Fruit fly (Drosophila melanogaster) whole organism, embryonic: Measurements from ENCODE around the gene cbt.

ENCODE experiments used
- CG10147 ChIP-seq: fragments of 200-800 bp; sonication (Bioruptor generic); optimal IDR thresholded peaks from 2 replicates; lab custom pipeline; 2019; ENCODE audit warnings: missing biosample characterization, mild to moderate bottlenecking, missing genetic modification characterization, moderate library complexity
- CG10274 ChIP-seq: fragments of 200-800 bp; sonication (Bioruptor generic); optimal IDR thresholded peaks from 3 replicates; lab custom pipeline; 2017; ENCODE audit warnings: missing biosample characterization, mild to moderate bottlenecking, missing genetic modification characterization
- CG11085 ChIP-seq: fragments of 200-800 bp; sonication (Bioruptor generic); IDR thresholded peaks from 2 replicates; pipeline ENCODE4 v1.3.6; 2022; ENCODE audit warnings: missing biosample characterization, missing genetic modification characterization
- CG12769 ChIP-seq: fragments of 200-800 bp; sonication (Bioruptor generic); optimal IDR thresholded peaks from 2 replicates; lab custom pipeline; 2019; ENCODE audit warnings: missing biosample characterization, mild to moderate bottlenecking, missing genetic modification characterization, moderate library complexity
- CG13424 ChIP-seq: fragments of 200-800 bp; sonication (Bioruptor generic); optimal IDR thresholded peaks from 2 replicates; lab custom pipeline; 2019; ENCODE audit warnings: missing biosample characterization, mild to moderate bottlenecking, missing genetic modification characterization, moderate library complexity
- CG14014 ChIP-seq: fragments of 200-800 bp; sonication (Bioruptor generic); IDR thresholded peaks from 2 replicates; pipeline ENCODE4 v1.3.6; 2022; ENCODE audit warnings: missing biosample characterization, missing genetic modification characterization
- CG15601 ChIP-seq: fragments of 200-800 bp; sonication (Bioruptor generic); optimal IDR thresholded peaks from 3 replicates; lab custom pipeline; 2019; ENCODE audit warnings: missing biosample characterization, mild to moderate bottlenecking, missing genetic modification characterization, moderate library complexity
- CG16863 ChIP-seq: fragments of 200-800 bp; sonication (Bioruptor generic); optimal IDR thresholded peaks from 3 replicates; lab custom pipeline; 2016; ENCODE audit warnings: missing biosample characterization, missing genetic modification characterization
- CG2678 ChIP-seq: fragments of 200-800 bp; sonication (Bioruptor generic); optimal IDR thresholded peaks from 3 replicates; lab custom pipeline; 2019; ENCODE audit warnings: missing biosample characterization, mild to moderate bottlenecking, missing genetic modification characterization, moderate library complexity
- CG30431 ChIP-seq: fragments of 200-800 bp; sonication (Bioruptor generic); optimal IDR thresholded peaks from 2 replicates; lab custom pipeline; 2017; ENCODE audit warnings: missing biosample characterization, missing genetic modification characterization
- CG3163 ChIP-seq: fragments of 200-800 bp; sonication (Bioruptor generic); optimal IDR thresholded peaks from 3 replicates; lab custom pipeline; 2016; ENCODE audit warnings: missing biosample characterization, missing genetic modification characterization
- CG3995 ChIP-seq: fragments of 200-800 bp; sonication (Bioruptor generic); optimal IDR thresholded peaks from 3 replicates; lab custom pipeline; 2016; ENCODE audit warnings: missing biosample characterization, missing genetic modification characterization
- CG6254 ChIP-seq: fragments of 200-800 bp; sonication (Bioruptor generic); optimal IDR thresholded peaks from 3 replicates; lab custom pipeline; 2017; ENCODE audit warnings: mild to moderate bottlenecking, missing biosample characterization, missing genetic modification reagents, missing genetic modification characterization
- CG6813 ChIP-seq: fragments of 200-800 bp; sonication (Bioruptor generic); optimal IDR thresholded peaks from 2 replicates; lab custom pipeline; 2017; ENCODE audit warnings: missing biosample characterization, missing genetic modification characterization, mild to moderate bottlenecking, moderate library complexity, missing genetic modification reagents
- Deaf1 ChIP-seq: fragments of 200-800 bp; optimal IDR thresholded peaks from 3 replicates; lab custom pipeline; 2019; ENCODE audit warnings: missing biosample characterization, mild to moderate bottlenecking, missing genetic modification characterization, moderate library complexity
- Dip2 ChIP-seq: fragments of 200-800 bp; sonication (Bioruptor generic); IDR thresholded peaks from 2 replicates; pipeline ENCODE4 v1.3.6; 2022; ENCODE audit warnings: missing biosample characterization, missing genetic modification characterization
- Doc3 ChIP-seq: fragments of 200-800 bp; sonication (Bioruptor generic); IDR thresholded peaks from 3 replicates; pipeline ENCODE4 v1.3.6; 2022; ENCODE audit warnings: missing biosample characterization, missing genetic modification characterization; ENCODE audit not compliant: partially characterized antibody
- Dp ChIP-seq: fragments of 200-800 bp; sonication (Bioruptor generic); optimal IDR thresholded peaks from 2 replicates; lab custom pipeline; 2018; ENCODE audit warnings: missing biosample characterization, mild to moderate bottlenecking, missing genetic modification characterization, moderate library complexity
- Eip74EF ChIP-seq, 2 experiments: fragments of 200-800 bp in 1 of 2; fragments of >200 bp in 1 of 2; sonication (Bioruptor generic) in 1 of 2; optimal IDR thresholded peaks; 2 replicates each; lab custom pipeline; 2017 to 2019; ENCODE audit warnings: missing biosample characterization in 2 of 2, missing genetic modification characterization in 2 of 2, mild to moderate bottlenecking in 1 of 2, moderate library complexity in 1 of 2
- Fer3 ChIP-seq: fragments of 200-800 bp; sonication (Bioruptor generic); optimal IDR thresholded peaks from 2 replicates; lab custom pipeline; 2018; ENCODE audit warnings: missing biosample characterization, mild to moderate bottlenecking, missing genetic modification characterization, moderate library complexity
- GATAe ChIP-seq: fragments of 200-800 bp; sonication (Bioruptor generic); conservative IDR thresholded peaks from 2 replicates; pipeline ENCODE4 v1.3.6; 2022; ENCODE audit warnings: missing biosample characterization, missing genetic modification characterization
- Hmx ChIP-seq: fragments of 200-800 bp; sonication (Bioruptor generic); optimal IDR thresholded peaks from 2 replicates; lab custom pipeline; 2016; ENCODE audit warnings: missing biosample characterization, missing genetic modification characterization
- Hr51 ChIP-seq, 2 experiments: fragments of 200-800 bp; sonication (Bioruptor generic); optimal IDR thresholded peaks; 2 replicates in 1 of 2; 3 replicates in 1 of 2; lab custom pipeline; 2016 to 2018; ENCODE audit warnings: missing biosample characterization in 2 of 2, missing genetic modification characterization in 2 of 2, mild to moderate bottlenecking in 1 of 2, moderate library complexity in 1 of 2
- Mad ChIP-seq: fragments of 200-800 bp; sonication (Bioruptor generic); optimal IDR thresholded peaks from 2 replicates; lab custom pipeline; 2016; ENCODE audit warnings: missing biosample characterization, missing genetic modification characterization
- NK7.1 ChIP-seq: fragments of 200-800 bp; sonication (Bioruptor generic); optimal IDR thresholded peaks from 3 replicates; lab custom pipeline; 2016; ENCODE audit warnings: missing biosample characterization, missing genetic modification characterization
- Sox100B ChIP-seq: fragments of 200-800 bp; sonication (Bioruptor generic); optimal IDR thresholded peaks from 3 replicates; lab custom pipeline; 2018; ENCODE audit warnings: missing biosample characterization, mild to moderate bottlenecking, missing genetic modification characterization
- Sox102F ChIP-seq: fragments of 200-800 bp; sonication (Bioruptor generic); optimal IDR thresholded peaks from 2 replicates; lab custom pipeline; 2018; ENCODE audit warnings: missing biosample characterization, mild to moderate bottlenecking, missing genetic modification characterization, moderate library complexity
- Sry-δ ChIP-seq: fragments of 200-800 bp; sonication (Bioruptor generic); optimal IDR thresholded peaks from 2 replicates; lab custom pipeline; 2016; ENCODE audit warnings: missing biosample characterization, missing genetic modification characterization
- Trl ChIP-seq, 3 experiments: fragments of >200 bp in 2 of 3; fragments of 200-800 bp in 1 of 3; sonication (Bioruptor generic) in 1 of 3; optimal IDR thresholded peaks; 2 replicates in 1 of 3; 3 replicates in 2 of 3; lab custom pipeline; 2016 to 2017; ENCODE audit warnings: missing biosample characterization in 1 of 3, missing genetic modification characterization in 1 of 3
- ap ChIP-seq: fragments of 200-800 bp; sonication (Bioruptor generic); IDR thresholded peaks from 2 replicates; pipeline ENCODE4 v1.3.6; 2022; ENCODE audit warnings: missing biosample characterization, missing genetic modification characterization
- bowl ChIP-seq: fragments of 200-800 bp; sonication (Bioruptor generic); IDR thresholded peaks from 2 replicates; pipeline ENCODE4 v1.3.6; 2022; ENCODE audit warnings: missing biosample characterization, missing genetic modification characterization
- cas ChIP-seq: fragments of 200-800 bp; sonication (Bioruptor generic); IDR thresholded peaks from 2 replicates; pipeline ENCODE4 v1.3.6; 2022; ENCODE audit warnings: missing biosample characterization, missing genetic modification characterization
- dati ChIP-seq: fragments of 200-800 bp; sonication (Bioruptor generic); IDR thresholded peaks from 2 replicates; pipeline ENCODE4 v1.3.6; 2022; ENCODE audit warnings: missing biosample characterization, missing genetic modification characterization
- dpn ChIP-seq, 2 experiments: fragments of 200-800 bp; sonication (Bioruptor generic); optimal IDR thresholded peaks; 3 replicates each; lab custom pipeline; 2016; ENCODE audit warnings: missing biosample characterization in 2 of 2, missing genetic modification characterization in 2 of 2
- exex ChIP-seq: fragments of 200-800 bp; sonication (Bioruptor generic); optimal IDR thresholded peaks from 4 replicates; lab custom pipeline; 2018; ENCODE audit warnings: missing biosample characterization, mild to moderate bottlenecking, missing genetic modification characterization, moderate library complexity
- knrl ChIP-seq: fragments of 200-800 bp; sonication (Bioruptor generic); IDR thresholded peaks from 3 replicates; pipeline ENCODE4 v1.3.6; 2022; ENCODE audit warnings: missing biosample characterization, missing genetic modification characterization; ENCODE audit not compliant: partially characterized antibody
- mld ChIP-seq: fragments of 200-800 bp; sonication (Bioruptor generic); IDR thresholded peaks from 3 replicates; pipeline ENCODE4 v1.3.6; 2022; ENCODE audit warnings: missing biosample characterization, missing genetic modification characterization; ENCODE audit not compliant: partially characterized antibody
- pfk ChIP-seq: fragments of 200-800 bp; sonication (Bioruptor generic); optimal IDR thresholded peaks from 2 replicates; lab custom pipeline; 2018; ENCODE audit warnings: missing biosample characterization, mild to moderate bottlenecking, missing genetic modification characterization, moderate library complexity
- pho ChIP-seq: fragments of 200-800 bp; sonication (Bioruptor generic); optimal IDR thresholded peaks from 2 replicates; lab custom pipeline; 2016; ENCODE audit warnings: missing biosample characterization, missing genetic modification characterization
- psq ChIP-seq: fragments of 200-800 bp; sonication (Bioruptor generic); optimal IDR thresholded peaks from 2 replicates; lab custom pipeline; 2017; ENCODE audit warnings: missing biosample characterization, missing genetic modification characterization
- schlank ChIP-seq: fragments of 200-800 bp; sonication (Bioruptor generic); optimal IDR thresholded peaks from 2 replicates; lab custom pipeline; 2018; ENCODE audit warnings: missing biosample characterization, mild to moderate bottlenecking, missing genetic modification characterization
- sim ChIP-seq: fragments of 200-800 bp; sonication (Bioruptor generic); IDR thresholded peaks from 2 replicates; pipeline ENCODE4 v1.3.6; 2022; ENCODE audit warnings: missing biosample characterization, missing genetic modification characterization
- slbo ChIP-seq: fragments of 200-800 bp; sonication (Bioruptor generic); IDR thresholded peaks from 2 replicates; pipeline ENCODE4 v1.3.6; 2022; ENCODE audit warnings: missing biosample characterization, missing genetic modification characterization
- tin ChIP-seq: fragments of 200-800 bp; sonication (Bioruptor generic); optimal IDR thresholded peaks from 3 replicates; lab custom pipeline; 2016; ENCODE audit warnings: missing biosample characterization, missing genetic modification characterization
- vfl ChIP-seq: fragments of 200-800 bp; sonication (Bioruptor generic); optimal IDR thresholded peaks from 2 replicates; lab custom pipeline; 2016; ENCODE audit warnings: missing biosample characterization, missing genetic modification characterization
- vnd ChIP-seq: fragments of 200-800 bp; sonication (Bioruptor generic); IDR thresholded peaks from 3 replicates; pipeline ENCODE4 v1.3.6; 2022; ENCODE audit warnings: missing biosample characterization, missing genetic modification characterization; ENCODE audit not compliant: partially characterized antibody
- wek ChIP-seq: fragments of 200-800 bp; sonication (Bioruptor generic); optimal IDR thresholded peaks from 3 replicates; lab custom pipeline; 2018; ENCODE audit warnings: missing biosample characterization, mild to moderate bottlenecking, missing genetic modification characterization, moderate library complexity

The cbt gene

DNA sequence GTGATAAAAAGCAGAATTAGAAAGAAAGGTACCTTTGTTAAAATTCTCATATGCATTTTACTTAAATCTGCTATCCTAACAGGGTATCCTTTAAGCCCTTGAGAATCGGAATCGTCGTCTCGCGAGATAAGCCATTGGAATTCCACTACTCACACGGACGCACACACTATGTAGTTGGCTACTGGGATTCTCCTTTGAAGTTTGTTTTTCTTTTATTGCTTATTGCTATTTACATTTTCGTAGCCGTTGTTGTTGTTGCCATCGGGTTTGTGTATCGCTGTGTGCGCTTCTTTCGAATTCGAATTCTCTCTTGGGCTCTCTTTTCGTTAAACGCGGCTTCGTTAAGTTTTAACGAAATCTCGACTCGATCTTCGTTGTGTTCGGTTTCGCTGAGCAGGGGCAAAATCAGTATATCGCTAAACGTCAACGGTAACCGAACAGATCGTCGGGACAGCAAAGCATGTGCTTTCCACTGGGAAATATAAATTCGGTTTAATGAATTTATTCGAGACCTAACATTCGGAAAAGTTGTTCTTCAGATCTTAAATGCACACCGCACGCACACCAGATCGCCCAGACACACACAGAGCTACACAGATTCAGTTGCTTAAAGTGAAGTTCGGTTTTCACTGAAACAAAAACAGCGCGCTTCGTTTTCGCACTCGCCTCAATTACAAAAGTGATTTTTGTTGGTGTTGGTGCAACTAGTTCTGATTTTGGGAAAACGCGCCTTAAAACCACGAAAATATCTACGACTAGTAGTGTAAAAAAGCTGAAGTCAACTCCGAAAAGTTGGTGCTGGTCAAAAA lies 48.5 kb downstream of the cbt start, which contains the start of gene ex (continued):
- TF ChIP-seq wek (peak; percentile 87), CG11085 (GFP tag; lab: Robert Waterston, UW) (no peak), Eip74EF (GFP tag; optimal IDR thresholded peaks at IDR 0.05; lab: Kevin White, UChicago) (peak in 1 of 2 experiments; percentile 37), bowl (peak; percentile 55; the same call in 1 of the 2 replicates), Dip2 (GFP tag; lab: Robert Waterston, UW) (no peak), CG30431 (no peak), CG6813 (GFP tag; lab: Kevin White, UChicago) (peak; percentile 85), mld (GFP tag; lab: Robert Waterston, UW) (no peak), Dp (GFP tag; lab: Kevin White, UChicago) (no peak), CG6254 (peak; percentile 57), Mad (GFP tag; lab: Kevin White, UChicago) (peak; percentile 19), CG14014 (GFP tag; lab: Robert Waterston, UW) (peak; percentile 67; the same call in 1 of the 2 replicates), dati (GFP tag; lab: Robert Waterston, UW) (no peak), Trl (optimal IDR thresholded peaks at IDR 0.05; lab: Kevin White, UChicago) (peak; percentile 50 to 56), Trl (GFP tag; optimal IDR thresholded peaks at IDR 0.05; lab: Kevin White, UChicago) (peak; percentile 23), Hmx (GFP tag; lab: Kevin White, UChicago) (no peak), CG3163 (GFP tag; lab: Kevin White, UChicago) (peak; percentile 65), Sox100B (GFP tag; lab: Kevin White, UChicago) (peak; percentile 54), Fer3 (tag; lab: Kevin White, UChicago) (peak; percentile 54), GATAe (no peak), slbo (no peak), ap (GFP tag; lab: Robert Waterston, UW) (no peak), vnd (GFP tag; lab: Robert Waterston, UW) (no peak), CG13424 (peak; percentile 65), dpn (GFP tag; optimal IDR thresholded peaks at IDR 0.05; lab: Kevin White, UChicago) (peak in 1 of 2 experiments; percentile 4), Deaf1 (tag; lab: Kevin White, UChicago) (peak; percentile 62), Hr51 (GFP tag; optimal IDR thresholded peaks at IDR 0.05; lab: Kevin White, UChicago) (peak; percentile 7 to 13), pfk (GFP tag; lab: Kevin White, UChicago) (peak; percentile 66), CG3995 (GFP tag; lab: Kevin White, UChicago) (no peak), CG2678 (tag; lab: Kevin White, UChicago) (peak; percentile 76), tin (GFP tag; lab: Kevin White, UChicago) (no peak), CG12769 (peak; percentile 64), pho (no peak), knrl (GFP tag; lab: Robert Waterston, UW) (no peak), Sry-δ (GFP tag; lab: Kevin White, UChicago) (no peak), CG10274 (no peak), exex (tag; lab: Kevin White, UChicago) (peak; percentile 14), sim (GFP tag; lab: Robert Waterston, UW) (0 out of 2 replicates have a peak, but pooled peaks have one; percentile 7), cas (GFP tag; lab: Robert Waterston, UW) (no peak), CG15601 (tag; lab: Kevin White, UChicago) (peak; percentile 78), vfl (GFP tag; lab: Kevin White, UChicago) (no peak), psq (peak; percentile 76), NK7.1 (GFP tag; lab: Kevin White, UChicago) (peak; percentile 13), CG10147 (peak; percentile 34), CG16863 (GFP tag; lab: Kevin White, UChicago) (peak; percentile 15), Doc3 (GFP tag; lab: Robert Waterston, UW) (no peak), schlank (peak; percentile 74), Sox102F (GFP tag; lab: Kevin White, UChicago) (peak; percentile 42)
